Fruit fly (Drosophila melanogaster): ENCODE measurements around the gene dnc.

dm6 chrX:3173072-3173471 is 3.2 kb upstream of the dnc start, which contains the start of gene CG18508:
- no peak for TF ChIP-seq CG8478 (optimal IDR thresholded peaks at IDR 0.05)
- peak in 1 of 2 experiments; percentile 32 for TF ChIP-seq CTCF (optimal IDR thresholded peaks at IDR 0.05)

Data from S2 (cell line).